Worm (Caenorhabditis elegans) whole organism, late embryonic: ENCODE data around the gene lec-12.

Experiments
- T23F11.4 ChIP-seq: fragments of 200-800 bp; sonication (Bioruptor generic); optimal IDR thresholded peaks from 2 replicates; lab custom pipeline; 2018; ENCODE audit warnings: mild to moderate bottlenecking, missing genetic modification characterization, missing compliant biosample characterization
- ahr-1 ChIP-seq: sonication (generic microtip); optimal IDR thresholded peaks from 2 replicates; lab custom pipeline; 2016; ENCODE audit warnings: missing genetic modification characterization, missing compliant biosample characterization
- ceh-14 ChIP-seq: sonication (generic microtip); optimal IDR thresholded peaks from 2 replicates; lab custom pipeline; 2016; ENCODE audit warnings: missing genotype, missing genetic modification characterization, missing compliant biosample characterization
- ceh-19 ChIP-seq: fragments of 200-800 bp; sonication (Bioruptor generic); optimal IDR thresholded peaks from 2 replicates; lab custom pipeline; 2018; ENCODE audit warnings: mild to moderate bottlenecking, missing genetic modification characterization, missing compliant biosample characterization
- ceh-24 ChIP-seq: sonication (generic microtip); optimal IDR thresholded peaks from 2 replicates; lab custom pipeline; 2016; ENCODE audit warnings: mild to moderate bottlenecking, missing genetic modification characterization, missing compliant biosample characterization
- ceh-30 ChIP-seq: fragments of 150-350 bp; optimal IDR thresholded peaks from 2 replicates; lab custom pipeline; 2014; ENCODE audit warnings: missing biosample characterization, missing genetic modification characterization
- ceh-34 ChIP-seq: sonication (generic microtip); optimal IDR thresholded peaks from 2 replicates; lab custom pipeline; 2016; ENCODE audit warnings: mild to moderate bottlenecking, missing genetic modification characterization, missing compliant biosample characterization
- ceh-9 ChIP-seq: sonication (generic microtip); optimal IDR thresholded peaks from 2 replicates; lab custom pipeline; 2016; ENCODE audit warnings: mild to moderate bottlenecking, missing genetic modification characterization, inconsistent platforms, missing compliant biosample characterization
- elt-4 ChIP-seq: sonication (generic microtip); optimal IDR thresholded peaks from 2 replicates; lab custom pipeline; 2016; ENCODE audit warnings: missing genetic modification characterization, missing compliant biosample characterization
- fax-1 ChIP-seq: sonication (generic microtip); optimal IDR thresholded peaks from 2 replicates; lab custom pipeline; 2016; ENCODE audit warnings: missing genotype, missing genetic modification characterization, missing compliant biosample characterization
- gmeb-2 ChIP-seq: sonication (generic microtip); optimal IDR thresholded peaks from 2 replicates; lab custom pipeline; 2016; ENCODE audit warnings: missing genetic modification characterization, inconsistent platforms, missing compliant biosample characterization
- hlh-30 ChIP-seq: sonication (generic microtip); optimal IDR thresholded peaks from 2 replicates; lab custom pipeline; 2017; ENCODE audit warnings: antibody characterized with exemption, missing genetic modification characterization, missing compliant biosample characterization; ENCODE audit not compliant: insufficient read depth
- lin-11 ChIP-seq: fragments of 200-800 bp; sonication (Bioruptor generic); optimal IDR thresholded peaks from 2 replicates; lab custom pipeline; 2018; ENCODE audit warnings: mild to moderate bottlenecking, missing genetic modification characterization, missing compliant biosample characterization
- madf-2 ChIP-seq: sonication (generic microtip); optimal IDR thresholded peaks from 2 replicates; lab custom pipeline; 2017; ENCODE audit warnings: missing genetic modification characterization, missing compliant biosample characterization
- nhr-11 ChIP-seq: fragments of 150-350 bp; optimal IDR thresholded peaks from 2 replicates; lab custom pipeline; 2014; ENCODE audit warnings: missing biosample characterization, missing genetic modification characterization
- odd-2 ChIP-seq: sonication (generic microtip); optimal IDR thresholded peaks from 2 replicates; lab custom pipeline; 2017; ENCODE audit warnings: antibody characterized with exemption, mild to moderate bottlenecking, missing genetic modification characterization, missing compliant biosample characterization
- pha-2 ChIP-seq: sonication (generic microtip); optimal IDR thresholded peaks from 2 replicates; lab custom pipeline; 2017; ENCODE audit warnings: mild to moderate bottlenecking, missing genetic modification characterization, missing compliant biosample characterization
- sox-4 ChIP-seq: sonication (generic microtip); optimal IDR thresholded peaks from 2 replicates; lab custom pipeline; 2017; ENCODE audit warnings: mild to moderate bottlenecking, missing genetic modification characterization, inconsistent platforms, missing compliant biosample characterization
- syd-9 ChIP-seq: sonication (generic microtip); optimal IDR thresholded peaks from 2 replicates; lab custom pipeline; 2016; ENCODE audit warnings: mild to moderate bottlenecking, missing genetic modification characterization, moderate library complexity, missing compliant biosample characterization
- ttx-3 ChIP-seq: sonication (generic microtip); optimal IDR thresholded peaks from 2 replicates; lab custom pipeline; 2016; ENCODE audit warnings: missing genetic modification reagents, missing genetic modification characterization, missing compliant biosample characterization

lec-12 gene

DNA sequence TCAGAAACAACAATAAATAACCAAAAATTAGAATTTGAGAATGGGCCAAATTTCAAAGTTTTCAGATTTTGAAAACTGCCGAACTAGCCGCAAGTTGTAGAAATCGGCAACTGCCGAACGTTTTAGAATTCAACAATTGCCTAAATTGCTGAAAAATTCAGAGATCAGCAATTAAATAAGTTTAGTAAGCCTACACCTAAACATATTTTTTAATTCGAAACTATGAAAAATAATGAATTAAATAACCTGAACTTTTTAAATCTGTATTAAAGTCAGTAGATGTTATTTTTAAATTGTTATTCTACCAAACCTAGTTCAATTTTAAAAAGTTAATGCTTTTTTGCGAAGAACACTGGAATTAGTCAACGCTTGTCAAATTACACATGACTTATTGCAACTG, 54.5 kb downstream of the lec-12 start, which contains the start of gene nhr-204:
TSS of gene nhr-204 (minus strand) at position 101 of the 400 bp plus-strand sequence.
- TF ChIP-seq gmeb-2 (tag; lab: Kevin White, UChicago), result no peak
- no peak for TF ChIP-seq pha-2
- TF ChIP-seq odd-2 (tag; lab: Kevin White, UChicago), result no peak
- TF ChIP-seq madf-2 (tag; lab: Kevin White, UChicago), result no peak
- TF ChIP-seq sox-4 (tag; lab: Kevin White, UChicago), result no peak
- no peak for TF ChIP-seq ceh-30 (tag; lab: Kevin White, UChicago)
- no peak for TF ChIP-seq fax-1 (tag; lab: Kevin White, UChicago)
- no peak for TF ChIP-seq ceh-9 (tag; lab: Kevin White, UChicago)
- no peak for TF ChIP-seq ttx-3 (tag; lab: Kevin White, UChicago)
- TF ChIP-seq hlh-30 (tag; lab: Kevin White, UChicago), result no peak
- no peak for TF ChIP-seq syd-9 (tag; lab: Kevin White, UChicago)
- no peak for TF ChIP-seq ceh-19
- TF ChIP-seq ceh-14 (tag; lab: Kevin White, UChicago), result no peak
- no peak for TF ChIP-seq ceh-34 (tag; lab: Kevin White, UChicago)
- no peak for TF ChIP-seq T23F11.4
- TF ChIP-seq elt-4 (tag; lab: Kevin White, UChicago), result no peak
- TF ChIP-seq ahr-1 (tag; lab: Kevin White, UChicago), result no peak
- no peak for TF ChIP-seq ceh-24 (tag; lab: Kevin White, UChicago)
- no peak for TF ChIP-seq lin-11 (tag; lab: Kevin White, UChicago)
- TF ChIP-seq nhr-11, result no peak
